Fruit fly (Drosophila melanogaster): ENCODE data around the gene Vps45.

The Vps45 gene

DNA sequence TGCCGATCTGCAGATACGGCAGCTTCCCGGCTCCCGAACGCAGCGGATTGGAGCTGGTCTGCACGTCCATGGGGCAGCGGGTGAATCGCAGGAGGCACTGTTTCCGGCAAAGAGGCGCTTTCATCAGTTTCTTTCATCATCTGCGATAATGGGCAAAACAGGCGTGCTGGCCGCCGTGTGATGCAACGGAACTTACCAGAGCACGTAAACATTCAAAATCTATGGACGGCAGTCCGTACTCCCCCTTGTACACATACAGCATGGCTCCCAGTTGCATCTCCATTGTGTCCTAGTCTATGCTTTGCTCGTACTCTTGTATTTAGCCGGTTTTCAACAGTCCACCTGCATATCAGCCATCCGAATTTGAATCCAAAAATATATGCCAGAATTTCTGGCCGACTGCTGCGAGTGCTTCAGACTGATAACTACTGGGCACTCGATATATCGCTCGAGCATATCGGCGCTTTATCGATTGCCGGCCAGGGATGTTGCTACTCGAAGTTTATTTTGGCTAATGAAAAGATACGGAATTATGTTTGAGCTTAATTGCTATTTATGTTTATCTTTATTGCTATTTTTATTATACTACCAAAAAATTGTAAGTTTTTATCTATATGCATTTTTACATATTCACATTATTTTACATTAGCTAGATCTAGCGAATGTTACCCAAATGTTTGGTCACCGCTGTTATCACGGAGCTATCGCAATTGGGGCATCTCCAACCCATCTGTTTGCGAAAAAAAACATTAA is at the start of gene Vps45, which contains the start of gene CG9393 (continued):
- TF ChIP-seq CG8359 (GFP tag; optimal IDR thresholded peaks at IDR 0.05; ENCODE audit: borderline replicate concordance) (no peak), ems (GFP tag; optimal IDR thresholded peaks at IDR 0.05) (peak; percentile 69), Oaz (GFP tag; IDR thresholded peaks at IDR 0.05) (no peak), Doc2 (GFP tag; IDR thresholded peaks at IDR 0.05) (no peak), CG2129 (GFP tag; IDR thresholded peaks at IDR 0.05; ENCODE audit: partially characterized antibody) (peak; percentile 75), CG4707 (GFP tag; optimal IDR thresholded peaks at IDR 0.05) (no peak), sisA (GFP tag; IDR thresholded peaks at IDR 0.05) (peak; percentile 34; the same call in 1 of the 2 replicates), sr (GFP tag; IDR thresholded peaks at IDR 0.05) (no peak), Ssrp (tag; optimal IDR thresholded peaks at IDR 0.05) (peak; percentile 47), Taf1 (GFP tag; IDR thresholded peaks at IDR 0.05) (no peak), CG7271 (tag; optimal IDR thresholded peaks at IDR 0.05) (no peak), Fer3 (tag; optimal IDR thresholded peaks at IDR 0.05) (peak; percentile 41), rib (GFP tag; IDR thresholded peaks at IDR 0.05) (peak; percentile 73), jumu (GFP tag; optimal IDR thresholded peaks at IDR 0.05) (peak; percentile 62), Fer1 (GFP tag; optimal IDR thresholded peaks at IDR 0.05) (peak; percentile 59), CG3407 (GFP tag; optimal IDR thresholded peaks at IDR 0.05) (no peak), Antp (GFP tag; optimal IDR thresholded peaks at IDR 0.05) (peak; percentile 48), Oli (tag; optimal IDR thresholded peaks at IDR 0.05) (peak; percentile 27), fd102C (GFP tag; optimal IDR thresholded peaks at IDR 0.05) (no peak), CG3847 (GFP tag; IDR thresholded peaks at IDR 0.05) (peak; percentile 70), prd (optimal IDR thresholded peaks at IDR 0.05) (no peak), prd (GFP tag; IDR thresholded peaks at IDR 0.05) (peak; percentile 66), CG15601 (tag; optimal IDR thresholded peaks at IDR 0.05) (peak; percentile 64), ssp (GFP tag; IDR thresholded peaks at IDR 0.05) (peak; percentile 55), ara (GFP tag; IDR thresholded peaks at IDR 0.05) (peak; percentile 37), Xbp1 (GFP tag; optimal IDR thresholded peaks at IDR 0.05) (peak; percentile 71), sug (tag; optimal IDR thresholded peaks at IDR 0.05) (peak; percentile 83), psq (GFP tag; optimal IDR thresholded peaks at IDR 0.05) (peak; percentile 26), schlank (tag; optimal IDR thresholded peaks at IDR 0.05) (no peak), disco-r (GFP tag; optimal IDR thresholded peaks at IDR 0.05) (no peak), CG4328 (GFP tag; optimal IDR thresholded peaks at IDR 0.05) (peak; percentile 16), CG17359 (tag; optimal IDR thresholded peaks at IDR 0.05) (peak; percentile 41), CG17829 (tag; optimal IDR thresholded peaks at IDR 0.05) (peak; percentile 75), Asciz (GFP tag; optimal IDR thresholded peaks at IDR 0.05) (no peak), CG9876 (GFP tag; optimal IDR thresholded peaks at IDR 0.05) (peak; percentile 12), Drgx (GFP tag; IDR thresholded peaks at IDR 0.05) (no peak), CG11560 (tag; IDR thresholded peaks at IDR 0.05) (peak; percentile 92), CrebB (tag; optimal IDR thresholded peaks at IDR 0.05) (no peak), gcm2 (GFP tag; optimal IDR thresholded peaks at IDR 0.05) (no peak), inv (GFP tag; IDR thresholded peaks at IDR 0.05; ENCODE audit: partially characterized antibody) (peak; percentile 93), Poxn (GFP tag; IDR thresholded peaks at IDR 0.05) (no peak), gt (GFP tag; IDR thresholded peaks at IDR 0.05) (no peak), B-H1 (GFP tag; IDR thresholded peaks at IDR 0.05) (0 out of 3 replicates have a peak, but pooled peaks have one; percentile 14), CG9797 (GFP tag; optimal IDR thresholded peaks at IDR 0.05) (peak; percentile 53), gce (GFP tag; IDR thresholded peaks at IDR 0.05) (no peak), Trl (optimal IDR thresholded peaks at IDR 0.05) (no peak), Trl (GFP tag; optimal IDR thresholded peaks at IDR 0.05) (peak; percentile 64), Nf-YA (GFP tag; IDR thresholded peaks at IDR 0.05) (no peak), CoRest (tag; optimal IDR thresholded peaks at IDR 0.05) (peak; percentile 76), h (optimal IDR thresholded peaks at IDR 0.05) (no peak), sens (GFP tag) (peak; percentile 94)

All from whole organism, embryonic.